Fruit fly (Drosophila melanogaster) whole organism, embryonic: ENCODE measurements around the gene CG5381.

Experiments
- Awh ChIP-seq: fragments of 200-800 bp; sonication (Bioruptor generic); IDR thresholded peaks from 2 replicates; pipeline ENCODE4, ENCODE4 v1.3.6; 2022; ENCODE audit warnings: missing biosample characterization, missing genetic modification characterization
- Bdp1 ChIP-seq: fragments of 200-800 bp; sonication (Bioruptor generic); optimal IDR thresholded peaks from 3 replicates; lab custom pipeline; 2016; ENCODE audit warnings: missing biosample characterization, missing genetic modification characterization
- CG10462 ChIP-seq: fragments of 200-800 bp; sonication (Bioruptor generic); optimal IDR thresholded peaks from 2 replicates; lab custom pipeline; 2016; ENCODE audit warnings: missing biosample characterization, missing genetic modification characterization
- CG10543 ChIP-seq: fragments of 200-800 bp; sonication (Bioruptor generic); optimal IDR thresholded peaks from 3 replicates; lab custom pipeline; 2017; ENCODE audit warnings: missing biosample characterization, mild to moderate bottlenecking, missing genetic modification characterization, moderate library complexity
- CG10565 ChIP-seq: fragments of 200-800 bp; sonication (Bioruptor generic); optimal IDR thresholded peaks from 3 replicates; lab custom pipeline; 2016; ENCODE audit warnings: missing biosample characterization, mild to moderate bottlenecking, missing genetic modification characterization
- CG10654 ChIP-seq: fragments of 200-800 bp; sonication (Bioruptor generic); optimal IDR thresholded peaks from 2 replicates; lab custom pipeline; 2016; ENCODE audit warnings: missing biosample characterization, missing genetic modification characterization
- CG12236 ChIP-seq: fragments of 200-800 bp; sonication (Bioruptor generic); optimal IDR thresholded peaks from 2 replicates; lab custom pipeline; 2016; ENCODE audit warnings: missing biosample characterization, missing genetic modification characterization
- CG15269 ChIP-seq: fragments of 200-800 bp; sonication (Bioruptor generic); optimal IDR thresholded peaks from 2 replicates; lab custom pipeline; 2018; ENCODE audit warnings: missing biosample characterization, mild to moderate bottlenecking, missing genetic modification characterization, moderate library complexity
- CG16863 ChIP-seq: fragments of 200-800 bp; sonication (Bioruptor generic); optimal IDR thresholded peaks from 3 replicates; lab custom pipeline; 2016; ENCODE audit warnings: missing biosample characterization, missing genetic modification characterization
- CG17328 ChIP-seq: fragments of 200-800 bp; sonication (Bioruptor generic); IDR thresholded peaks from 2 replicates; pipeline ENCODE4 v1.3.6; 2022; ENCODE audit warnings: missing biosample characterization, missing genetic modification characterization
- CG1832 ChIP-seq: fragments of 200-800 bp; sonication (Bioruptor generic); optimal IDR thresholded peaks from 2 replicates; lab custom pipeline; 2017; ENCODE audit warnings: missing biosample characterization, mild to moderate bottlenecking, missing genetic modification characterization, inconsistent platforms
- CG33213 ChIP-seq: fragments of 200-800 bp; sonication (Bioruptor generic); optimal IDR thresholded peaks from 3 replicates; lab custom pipeline; 2016; ENCODE audit warnings: missing biosample characterization, missing genetic modification characterization
- CG4854 ChIP-seq: fragments of 200-800 bp; sonication (Bioruptor generic); optimal IDR thresholded peaks from 2 replicates; lab custom pipeline; 2016; ENCODE audit warnings: missing biosample characterization, missing genetic modification characterization, inconsistent platforms
- CG5245 ChIP-seq: fragments of 200-800 bp; sonication (Bioruptor generic); optimal IDR thresholded peaks from 3 replicates; lab custom pipeline; 2016; ENCODE audit warnings: missing biosample characterization, missing genetic modification characterization
- Chrac-16 ChIP-seq: fragments of 200-800 bp; sonication (Bioruptor generic); optimal IDR thresholded peaks from 3 replicates; lab custom pipeline; 2016; ENCODE audit warnings: missing biosample characterization, missing genetic modification characterization
- Doc2 ChIP-seq: fragments of 200-800 bp; sonication (Bioruptor generic); IDR thresholded peaks from 2 replicates; pipeline ENCODE4 v1.3.6; 2022; ENCODE audit warnings: missing biosample characterization, missing genetic modification characterization
- Fer1 ChIP-seq: fragments of 200-800 bp; sonication (Bioruptor generic); optimal IDR thresholded peaks from 2 replicates; lab custom pipeline; 2017; ENCODE audit warnings: missing biosample characterization, mild to moderate bottlenecking, missing genetic modification characterization
- H15 ChIP-seq: fragments of 200-800 bp; sonication (Bioruptor generic); IDR thresholded peaks from 3 replicates; pipeline ENCODE4 v1.3.6; 2022; ENCODE audit warnings: missing biosample characterization, missing genetic modification characterization
- Meics ChIP-seq: fragments of 200-800 bp; sonication (Bioruptor generic); optimal IDR thresholded peaks from 2 replicates; lab custom pipeline; 2017; ENCODE audit warnings: missing biosample characterization, mild to moderate bottlenecking, missing genetic modification characterization
- Opbp ChIP-seq: fragments of 200-800 bp; sonication (Bioruptor generic); IDR thresholded peaks from 3 replicates; pipeline ENCODE4 v1.3.6; 2022; ENCODE audit warnings: missing biosample characterization, missing genetic modification characterization; ENCODE audit not compliant: partially characterized antibody
- Poxn ChIP-seq: fragments of 200-800 bp; sonication (Bioruptor generic); IDR thresholded peaks from 2 replicates; pipeline ENCODE4 v1.3.6; 2022; ENCODE audit warnings: missing biosample characterization, missing genetic modification characterization
- Six4 ChIP-seq: fragments of 200-800 bp; sonication (Bioruptor generic); optimal IDR thresholded peaks from 2 replicates; lab custom pipeline; 2016; ENCODE audit warnings: missing biosample characterization, missing genetic modification characterization
- Ssrp ChIP-seq: fragments of 200-800 bp; sonication (Bioruptor generic); optimal IDR thresholded peaks from 2 replicates; lab custom pipeline; 2018; ENCODE audit warnings: missing biosample characterization, mild to moderate bottlenecking, missing genetic modification characterization, moderate library complexity
- Usf ChIP-seq: fragments of 200-800 bp; sonication (Bioruptor generic); optimal IDR thresholded peaks from 2 replicates; lab custom pipeline; 2017; ENCODE audit warnings: missing genotype, missing biosample characterization, missing genetic modification characterization
- Vsx1 ChIP-seq: fragments of 200-800 bp; sonication (Bioruptor generic); optimal IDR thresholded peaks from 2 replicates; lab custom pipeline; 2017; ENCODE audit warnings: missing biosample characterization, mild to moderate bottlenecking, missing genetic modification characterization, missing genetic modification reagents
- abd-A ChIP-seq: fragments of 200-800 bp; sonication (Bioruptor generic); optimal IDR thresholded peaks from 3 replicates; lab custom pipeline; 2019; ENCODE audit warnings: missing biosample characterization, mild to moderate bottlenecking, missing genetic modification characterization, moderate library complexity
- bbx ChIP-seq: fragments of 200-800 bp; sonication (Bioruptor generic); IDR thresholded peaks from 2 replicates; pipeline ENCODE4 v1.3.6; 2022; ENCODE audit warnings: missing biosample characterization, missing genetic modification characterization; ENCODE audit not compliant: partially characterized antibody
- bcd ChIP-seq: fragments of 200-800 bp; sonication (Bioruptor generic); optimal IDR thresholded peaks from 2 replicates; lab custom pipeline; 2017; ENCODE audit warnings: missing biosample characterization, mild to moderate bottlenecking, missing genetic modification characterization
- bowl ChIP-seq: fragments of 200-800 bp; sonication (Bioruptor generic); IDR thresholded peaks from 2 replicates; pipeline ENCODE4 v1.3.6; 2022; ENCODE audit warnings: missing biosample characterization, missing genetic modification characterization
- cg ChIP-seq: fragments of 200-800 bp; sonication (Bioruptor generic); optimal IDR thresholded peaks from 3 replicates; lab custom pipeline; 2019; ENCODE audit warnings: missing biosample characterization, mild to moderate bottlenecking, missing genetic modification characterization, moderate library complexity
- danr ChIP-seq: fragments of 200-800 bp; sonication (Bioruptor generic); IDR thresholded peaks from 2 replicates; pipeline ENCODE4 v1.3.6; 2022; ENCODE audit warnings: missing biosample characterization, missing genetic modification characterization
- dimm ChIP-seq: fragments of 200-800 bp; sonication (Bioruptor generic); IDR thresholded peaks from 2 replicates; pipeline ENCODE4 v1.3.6; 2022; ENCODE audit warnings: missing biosample characterization, missing genetic modification characterization
- esg ChIP-seq: fragments of 200-800 bp; sonication (Bioruptor generic); conservative IDR thresholded peaks from 2 replicates; pipeline ENCODE4 v1.3.6; 2022; ENCODE audit warnings: missing biosample characterization, missing genetic modification characterization
- eve ChIP-seq, 2 experiments: fragments of >200 bp; optimal IDR thresholded peaks; 2 replicates each; lab custom pipeline; 2017; ENCODE audit warnings: missing biosample characterization in 2 of 2, missing genetic modification characterization in 2 of 2
- fd64A ChIP-seq: fragments of 200-800 bp; sonication (Bioruptor generic); optimal IDR thresholded peaks from 3 replicates; lab custom pipeline; 2018; ENCODE audit warnings: missing biosample characterization, mild to moderate bottlenecking, missing genetic modification characterization
- fu2 ChIP-seq: fragments of 200-800 bp; sonication (Bioruptor generic); optimal IDR thresholded peaks from 2 replicates; lab custom pipeline; 2016; ENCODE audit warnings: missing biosample characterization, missing genetic modification characterization
- h ChIP-seq: fragments of >200 bp; optimal IDR thresholded peaks from 2 replicates; lab custom pipeline; 2017
- ind ChIP-seq: fragments of 200-800 bp; sonication (Bioruptor generic); optimal IDR thresholded peaks from 3 replicates; lab custom pipeline; 2016; ENCODE audit warnings: missing biosample characterization, missing genetic modification characterization
- kay ChIP-seq: fragments of 200-800 bp; sonication (Bioruptor generic); optimal IDR thresholded peaks from 2 replicates; lab custom pipeline; 2016; ENCODE audit warnings: missing biosample characterization, missing genetic modification characterization
- kni ChIP-seq: fragments of 200-800 bp; sonication (Bioruptor generic); optimal IDR thresholded peaks from 3 replicates; lab custom pipeline; 2017; ENCODE audit warnings: mild to moderate bottlenecking, missing biosample characterization, missing genetic modification reagents, missing genetic modification characterization
- lilli ChIP-seq: fragments of 200-800 bp; sonication (Bioruptor generic); optimal IDR thresholded peaks from 3 replicates; lab custom pipeline; 2016; ENCODE audit warnings: missing biosample characterization, missing genetic modification characterization
- nom ChIP-seq: fragments of 200-800 bp; sonication (Bioruptor generic); optimal IDR thresholded peaks from 2 replicates; lab custom pipeline; 2017; ENCODE audit warnings: missing biosample characterization, missing genetic modification characterization, mild to moderate bottlenecking, moderate library complexity, missing genetic modification reagents
- otp ChIP-seq: fragments of 200-800 bp; sonication (Bioruptor generic); IDR thresholded peaks from 3 replicates; pipeline ENCODE4, ENCODE4 v1.3.6; 2022; ENCODE audit warnings: missing biosample characterization, missing genetic modification characterization
- pita ChIP-seq: fragments of 200-800 bp; sonication (Bioruptor generic); optimal IDR thresholded peaks from 2 replicates; lab custom pipeline; 2017; ENCODE audit warnings: missing biosample characterization, mild to moderate bottlenecking, missing genetic modification characterization
- prd ChIP-seq, 3 experiments: fragments of >200 bp in 2 of 3; fragments of 200-800 bp in 1 of 3; sonication (Bioruptor generic) in 1 of 3; optimal IDR thresholded peaks in 2 of 3; IDR thresholded peaks in 1 of 3; 2 replicates in 2 of 3; 3 replicates in 1 of 3; pipeline versions ENCODE4 v1.3.6 to Lab custom; 2017 to 2022; ENCODE audit warnings: missing biosample characterization in 1 of 3, missing genetic modification characterization in 1 of 3
- pros ChIP-seq: fragments of 200-800 bp; sonication (Bioruptor generic); optimal IDR thresholded peaks from 3 replicates; lab custom pipeline; 2019; ENCODE audit warnings: missing biosample characterization, mild to moderate bottlenecking, missing genetic modification characterization, moderate library complexity
- pzg ChIP-seq: fragments of 200-800 bp; sonication (Bioruptor generic); optimal IDR thresholded peaks from 3 replicates; lab custom pipeline; 2018; ENCODE audit warnings: missing biosample characterization, mild to moderate bottlenecking, missing genetic modification characterization, moderate library complexity
- sens ChIP-seq: fragments of 200-800 bp; sonication (Bioruptor generic); peaks from one replicate; lab custom pipeline; 2016; ENCODE audit warnings: missing biosample characterization, missing genetic modification characterization
- seq ChIP-seq: fragments of 200-800 bp; sonication (Bioruptor generic); IDR thresholded peaks from 2 replicates; pipeline ENCODE4 v1.3.6; 2022; ENCODE audit warnings: missing biosample characterization, missing genetic modification characterization
- sima ChIP-seq: fragments of 200-800 bp; sonication (Bioruptor generic); optimal IDR thresholded peaks from 2 replicates; lab custom pipeline; 2016; ENCODE audit warnings: missing biosample characterization, missing genetic modification characterization
- sob ChIP-seq: fragments of 200-800 bp; sonication (Bioruptor generic); IDR thresholded peaks from 2 replicates; pipeline ENCODE4 v1.3.6; 2022; ENCODE audit warnings: missing biosample characterization, missing genetic modification characterization
- tup ChIP-seq: fragments of 200-800 bp; sonication (Bioruptor generic); optimal IDR thresholded peaks from 2 replicates; lab custom pipeline; 2016; ENCODE audit warnings: missing biosample characterization, mild to moderate bottlenecking, missing genetic modification characterization, moderate library complexity

The CG5381 gene

dm6 chr2L:10299810-10300147 lies 23.1 kb downstream of the CG5381 start, which contains the start of gene CYLD (continued):
- peak; percentile 66; the same call in 1 of the 2 replicates for TF ChIP-seq sob (GFP tag; lab: Robert Waterston, UW)
- TF ChIP-seq CG17328 (GFP tag; lab: Robert Waterston, UW), result peak; percentile 82
- TF ChIP-seq pros (GFP tag; lab: Kevin White, UChicago), result no peak
- TF ChIP-seq ind (GFP tag; lab: Kevin White, UChicago), result peak; percentile 58
- TF ChIP-seq CG10462 (GFP tag; lab: Kevin White, UChicago), result peak; percentile 24
- TF ChIP-seq kay (GFP tag; lab: Kevin White, UChicago), result peak; percentile 28
- no peak for TF ChIP-seq Awh
- TF ChIP-seq Ssrp (tag; lab: Kevin White, UChicago), result peak; percentile 63
- TF ChIP-seq tup (GFP tag; lab: Kevin White, UChicago), result no peak
- no peak for TF ChIP-seq prd (optimal IDR thresholded peaks at IDR 0.05; lab: Kevin White, UChicago)
- TF ChIP-seq prd (GFP tag; IDR thresholded peaks at IDR 0.05; lab: Robert Waterston, UW), result peak; percentile 67
- TF ChIP-seq CG33213 (GFP tag; lab: Kevin White, UChicago), result no peak
- no peak for TF ChIP-seq H15 (GFP tag; lab: Robert Waterston, UW)
- peak; percentile 67 for TF ChIP-seq Fer1 (GFP tag; lab: Kevin White, UChicago)
- TF ChIP-seq CG1832 (GFP tag; lab: Kevin White, UChicago), result no peak
- TF ChIP-seq dimm (GFP tag; lab: Robert Waterston, UW), result no peak
- no peak for TF ChIP-seq CG10565 (GFP tag; lab: Kevin White, UChicago)
- no peak for TF ChIP-seq h
- TF ChIP-seq CG4854 (GFP tag; lab: Kevin White, UChicago), result no peak
- no peak for TF ChIP-seq bcd (GFP tag; lab: Kevin White, UChicago)
- TF ChIP-seq bowl, result no peak; the same call in 1 of the 2 replicates
- peak; percentile 96 for TF ChIP-seq sens (GFP tag; lab: Kevin White, UChicago)
- TF ChIP-seq abd-A (tag; lab: Kevin White, UChicago), result no peak
- TF ChIP-seq CG16863, result peak; percentile 14
- TF ChIP-seq fu2 (GFP tag; lab: Kevin White, UChicago), result no peak
- no peak for TF ChIP-seq bbx (GFP tag; lab: Robert Waterston, UW)
- TF ChIP-seq cg (GFP tag; lab: Kevin White, UChicago), result no peak
- peak; percentile 15 for TF ChIP-seq Vsx1 (GFP tag; lab: Kevin White, UChicago)
- no peak for TF ChIP-seq Bdp1
- TF ChIP-seq Doc2 (GFP tag; lab: Robert Waterston, UW), result no peak
- peak; percentile 61 for TF ChIP-seq CG10654
- no peak for TF ChIP-seq kni
- no peak for TF ChIP-seq CG12236 (GFP tag; lab: Kevin White, UChicago)
- TF ChIP-seq danr, result no peak
- TF ChIP-seq Meics (GFP tag; lab: Kevin White, UChicago), result peak; percentile 76
- peak; percentile 60 for TF ChIP-seq Chrac-16
- no peak for TF ChIP-seq CG10543 (GFP tag; lab: Kevin White, UChicago)
- TF ChIP-seq Poxn, result no peak
- TF ChIP-seq sima (GFP tag; lab: Kevin White, UChicago), result no peak
- no peak for TF ChIP-seq Usf
- TF ChIP-seq fd64A (GFP tag; lab: Kevin White, UChicago), result no peak
- TF ChIP-seq CG15269 (tag; lab: Kevin White, UChicago), result peak; percentile 81
- TF ChIP-seq seq (GFP tag; lab: Robert Waterston, UW), result peak; percentile 41; the same call in 1 of the 2 replicates
- TF ChIP-seq Opbp (GFP tag; lab: Robert Waterston, UW), result no peak
- TF ChIP-seq Six4 (GFP tag; lab: Kevin White, UChicago), result peak; percentile 63
- peak; percentile 26 for TF ChIP-seq nom (GFP tag; lab: Kevin White, UChicago)
- peak; percentile 32 for TF ChIP-seq pzg (GFP tag; lab: Kevin White, UChicago)
- no peak for TF ChIP-seq otp (GFP tag; lab: Robert Waterston, UW)
- TF ChIP-seq esg (GFP tag; lab: Robert Waterston, UW), result no peak; the same call in 1 of the 2 replicates
- no peak for TF ChIP-seq eve (GFP tag; optimal IDR thresholded peaks at IDR 0.05; lab: Kevin White, UChicago)
- TF ChIP-seq CG5245 (GFP tag; lab: Kevin White, UChicago), result peak; percentile 44
- peak; percentile 53 for TF ChIP-seq lilli
- no peak for TF ChIP-seq pita
